Worm (Caenorhabditis elegans) whole organism, L4/young adult: ENCODE results near the gene R02F2.5.

ENCODE experiments used
- W03F9.2 ChIP-seq: fragments of 150-350 bp; optimal IDR thresholded peaks from 2 replicates; lab custom pipeline; 2014; ENCODE audit warnings: missing biosample characterization, missing genetic modification characterization
- dao-5 ChIP-seq: sonication (generic microtip); optimal IDR thresholded peaks from 2 replicates; lab custom pipeline; 2016; ENCODE audit warnings: missing genotype, missing genetic modification characterization, moderate library complexity, missing compliant biosample characterization
- him-1 ChIP-seq: sonication (generic microtip); optimal IDR thresholded peaks from 2 replicates; lab custom pipeline; 2016; ENCODE audit warnings: missing genotype, missing genetic modification reagents, missing genetic modification characterization, missing compliant biosample characterization

DNA sequence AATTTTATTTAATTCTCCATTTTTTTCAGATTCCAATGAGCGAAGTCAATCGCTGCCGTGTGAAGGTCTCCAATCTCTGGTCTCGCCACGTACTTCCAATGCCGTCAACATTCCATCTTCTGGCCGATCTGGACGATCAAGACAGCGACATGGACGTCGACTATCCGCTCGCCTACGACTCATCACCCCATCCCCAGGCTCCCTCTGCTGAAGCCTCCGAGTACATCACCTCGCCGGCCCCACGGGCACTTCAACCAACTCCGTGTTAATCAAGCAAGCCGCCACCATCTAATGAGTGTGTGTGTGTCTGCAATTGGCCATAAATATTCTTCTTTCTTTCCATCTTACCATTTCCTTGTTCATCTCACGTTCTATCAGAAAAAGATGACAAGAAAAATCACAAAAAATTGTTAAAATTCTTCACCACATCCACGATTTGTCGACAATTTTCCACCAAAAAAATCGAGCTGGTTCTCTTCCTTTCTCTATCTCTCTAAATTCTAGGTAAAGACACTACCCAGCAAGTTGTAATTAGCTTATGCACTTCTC is 26.4 kb downstream of the R02F2.5 start:
- TF ChIP-seq him-1 (tag; lab: Kevin White, UChicago): no peak
- TF ChIP-seq W03F9.2 (tag; lab: Kevin White, UChicago): no peak
- no peak for TF ChIP-seq dao-5 (tag; lab: Kevin White, UChicago)
